Fruit fly (Drosophila melanogaster): ENCODE results near the gene Fit1.

DNA sequence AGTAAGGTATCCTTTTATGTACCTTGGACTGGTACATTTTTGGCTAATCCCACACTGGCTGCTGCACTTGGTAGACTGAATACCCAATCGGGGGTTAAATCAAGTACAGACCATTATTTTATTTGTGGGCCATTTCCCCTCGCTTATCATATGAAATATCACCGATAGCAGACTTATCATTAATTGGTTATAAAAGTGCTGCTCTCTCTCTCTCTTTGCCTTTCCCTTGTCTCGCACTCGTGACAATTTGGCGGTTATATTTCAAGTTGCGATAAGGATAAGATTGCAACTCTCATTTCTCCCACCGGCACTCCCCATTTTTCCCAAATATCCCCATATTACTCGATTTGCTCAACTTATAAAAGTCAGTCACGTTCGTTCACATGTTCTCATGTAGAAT is 12.3 kb downstream of the Fit1 start:
- TF ChIP-seq CTCF (optimal IDR thresholded peaks at IDR 0.05), result no peak
- TF ChIP-seq CG8478 (optimal IDR thresholded peaks at IDR 0.05), result no peak
